Fruit fly (Drosophila melanogaster) whole organism, adult: ENCODE measurements around the gene Idh3b.

Experiments
- CG11617 ChIP-seq: fragments of 200-800 bp; sonication (Bioruptor generic); optimal IDR thresholded peaks from 2 replicates; lab custom pipeline; 2017; ENCODE audit warnings: mild to moderate bottlenecking, missing biosample characterization, missing genetic modification reagents, missing genetic modification characterization
- CG12768 ChIP-seq: fragments of 200-800 bp; sonication (Bioruptor generic); optimal IDR thresholded peaks from 2 replicates; lab custom pipeline; 2017; ENCODE audit warnings: missing biosample characterization, missing genetic modification characterization, mild to moderate bottlenecking, moderate library complexity, missing genetic modification reagents
- CG14711 ChIP-seq: fragments of 200-800 bp; sonication (Bioruptor generic); optimal IDR thresholded peaks from 2 replicates; lab custom pipeline; 2018; ENCODE audit warnings: missing biosample characterization, mild to moderate bottlenecking, missing genetic modification characterization, moderate library complexity
- CG1620 ChIP-seq: fragments of 200-800 bp; sonication (Bioruptor generic); optimal IDR thresholded peaks from 2 replicates; lab custom pipeline; 2016; ENCODE audit warnings: missing biosample characterization, missing genetic modification characterization
- CG33017 ChIP-seq: fragments of 200-800 bp; sonication (Bioruptor generic); optimal IDR thresholded peaks from 2 replicates; lab custom pipeline; 2018; ENCODE audit warnings: missing biosample characterization, mild to moderate bottlenecking, missing genetic modification characterization, moderate library complexity
- CG5204 ChIP-seq: fragments of 200-800 bp; sonication (Bioruptor generic); optimal IDR thresholded peaks from 2 replicates; lab custom pipeline; 2016; ENCODE audit warnings: missing biosample characterization, missing genetic modification characterization
- CG7045 ChIP-seq: fragments of 200-800 bp; sonication (Bioruptor generic); optimal IDR thresholded peaks from 2 replicates; lab custom pipeline; 2017; ENCODE audit warnings: missing biosample characterization, mild to moderate bottlenecking, missing genetic modification characterization
- CG7101 ChIP-seq: fragments of 200-800 bp; sonication (Bioruptor generic); optimal IDR thresholded peaks from 2 replicates; lab custom pipeline; 2018; ENCODE audit warnings: missing biosample characterization, mild to moderate bottlenecking, missing genetic modification characterization, moderate library complexity
- Clk ChIP-seq: fragments of 200-800 bp; sonication (Bioruptor generic); optimal IDR thresholded peaks from 2 replicates; lab custom pipeline; 2017; ENCODE audit warnings: missing biosample characterization, missing genetic modification characterization
- Crg-1 ChIP-seq: fragments of 200-800 bp; sonication (Bioruptor generic); optimal IDR thresholded peaks from 2 replicates; lab custom pipeline; 2016; ENCODE audit warnings: missing biosample characterization, missing genetic modification characterization
- Hr96 ChIP-seq: fragments of 200-800 bp; sonication (Bioruptor generic); optimal IDR thresholded peaks from 2 replicates; lab custom pipeline; 2016; ENCODE audit warnings: missing biosample characterization, missing genetic modification characterization
- Mnt ChIP-seq: fragments of 200-800 bp; sonication (Bioruptor generic); optimal IDR thresholded peaks from 2 replicates; lab custom pipeline; 2016; ENCODE audit warnings: missing biosample characterization, mild to moderate bottlenecking, missing genetic modification characterization
- bab1 ChIP-seq: fragments of 200-800 bp; sonication (Bioruptor generic); optimal IDR thresholded peaks from 3 replicates; lab custom pipeline; 2019; ENCODE audit warnings: missing biosample characterization, mild to moderate bottlenecking, missing genetic modification characterization, moderate library complexity
- cic ChIP-seq: fragments of 200-800 bp; sonication (Bioruptor generic); optimal IDR thresholded peaks from 2 replicates; lab custom pipeline; 2017; ENCODE audit warnings: missing biosample characterization, mild to moderate bottlenecking, missing genetic modification characterization, moderate library complexity
- cnc ChIP-seq, 2 experiments: fragments of >200 bp; optimal IDR thresholded peaks; 2 replicates each; lab custom pipeline; 2017
- kay ChIP-seq: fragments of 200-800 bp; sonication (Bioruptor generic); peaks from one replicate; lab custom pipeline; 2016; ENCODE audit warnings: missing biosample characterization, missing genetic modification characterization, borderline replicate concordance
- ovo ChIP-seq: fragments of 200-800 bp; sonication (Bioruptor generic); optimal IDR thresholded peaks from 2 replicates; lab custom pipeline; 2016; ENCODE audit warnings: missing biosample characterization, missing genetic modification characterization
- pad ChIP-seq: fragments of 200-800 bp; sonication (Bioruptor generic); optimal IDR thresholded peaks from 3 replicates; lab custom pipeline; 2017; ENCODE audit warnings: missing biosample characterization, missing genetic modification characterization, mild to moderate bottlenecking, moderate library complexity, missing genetic modification reagents
- tj ChIP-seq: fragments of 200-800 bp; sonication (Bioruptor generic); optimal IDR thresholded peaks from 3 replicates; lab custom pipeline; 2017; ENCODE audit warnings: missing biosample characterization, mild to moderate bottlenecking, missing genetic modification characterization, moderate library complexity
- toe ChIP-seq: fragments of 200-800 bp; sonication (Bioruptor generic); optimal IDR thresholded peaks from 2 replicates; lab custom pipeline; 2016; ENCODE audit warnings: missing biosample characterization, missing genetic modification characterization

The Idh3b gene

dm6 chr3R:22031738-22032137 is 12.6 kb upstream of the Idh3b start, which contains the start of gene CG13409:
CG13409 (minus strand) TSS chr3R:22031900.
- TF ChIP-seq bab1 (GFP tag; lab: Kevin White, UChicago) (no peak), cnc (optimal IDR thresholded peaks at IDR 0.05; lab: Kevin White, UChicago) (no peak)

- no peak for TF ChIP-seq CG14711
- no peak for TF ChIP-seq Clk
- TF ChIP-seq pad = no peak
- no peak for TF ChIP-seq CG5204 (GFP tag; lab: Kevin White, UChicago)
- no peak for TF ChIP-seq cnc (optimal IDR thresholded peaks at IDR 0.05; lab: Kevin White, UChicago)
- no peak for TF ChIP-seq bab1 (GFP tag; lab: Kevin White, UChicago)
- no peak for TF ChIP-seq Crg-1 (GFP tag; lab: Kevin White, UChicago)
- TF ChIP-seq Hr96 = no peak
- TF ChIP-seq CG7101 (tag; lab: Kevin White, UChicago) = no peak
- TF ChIP-seq CG1620 = no peak
- no peak for TF ChIP-seq cic (GFP tag; lab: Kevin White, UChicago)
- no peak for TF ChIP-seq ovo (GFP tag; lab: Kevin White, UChicago)
- TF ChIP-seq CG7045 (GFP tag; lab: Kevin White, UChicago) = no peak
- TF ChIP-seq kay (GFP tag; lab: Kevin White, UChicago) = no peak
Measured at dm6 chr3R:22027743-22028099, 8.5 kb upstream of the Idh3b start.

- peak; percentile 57 for TF ChIP-seq Clk
- peak; percentile 91 for TF ChIP-seq CG7101 (tag; lab: Kevin White, UChicago)
- peak; percentile 47 for TF ChIP-seq cic (GFP tag; lab: Kevin White, UChicago)
- no peak for TF ChIP-seq Hr96
- peak; percentile 84 for TF ChIP-seq bab1 (GFP tag; lab: Kevin White, UChicago)
- TF ChIP-seq CG1620 = peak; percentile 88
- no peak for TF ChIP-seq kay (GFP tag; lab: Kevin White, UChicago)
- no peak for TF ChIP-seq CG5204 (GFP tag; lab: Kevin White, UChicago)
- peak; percentile 84 for TF ChIP-seq CG7045 (GFP tag; lab: Kevin White, UChicago)
- peak; percentile 63 for TF ChIP-seq tj (GFP tag; lab: Kevin White, UChicago)
- peak; percentile 94 for TF ChIP-seq CG11617 (GFP tag; lab: Kevin White, UChicago)
- no peak for TF ChIP-seq cnc (optimal IDR thresholded peaks at IDR 0.05; lab: Kevin White, UChicago)
- peak; percentile 82 for TF ChIP-seq Mnt (GFP tag; lab: Kevin White, UChicago)
- TF ChIP-seq Crg-1 (GFP tag; lab: Kevin White, UChicago) = peak; percentile 91
- TF ChIP-seq toe (GFP tag; lab: Kevin White, UChicago) = no peak
- TF ChIP-seq CG33017 (tag; lab: Kevin White, UChicago) = peak; percentile 81
- peak; percentile 93 for TF ChIP-seq CG14711
- peak; percentile 93 for TF ChIP-seq CG12768 (GFP tag; lab: Kevin White, UChicago)
- peak; percentile 69 for TF ChIP-seq ovo (GFP tag; lab: Kevin White, UChicago)
- peak; percentile 84 for TF ChIP-seq pad
Measured at dm6 chr3R:22026922-22027742, 8.0 kb upstream of the Idh3b start, which contains the start of the genes Cchl and ND-42. Cchl (minus strand) TSS chr3R:22027480. ND-42 (plus strand) TSS chr3R:22027709.

dm6 chr3R:22025320-22025719 is 6.1 kb upstream of the Idh3b start, which contains the start of gene CG6028:
CG6028 (minus strand) TSS chr3R:22025506.
- TF ChIP-seq cnc (optimal IDR thresholded peaks at IDR 0.05; lab: Kevin White, UChicago) (no peak), CG7101 (tag; lab: Kevin White, UChicago) (peak; percentile 38), ovo (GFP tag; lab: Kevin White, UChicago) (peak; percentile 9), CG5204 (GFP tag; lab: Kevin White, UChicago) (no peak), CG11617 (GFP tag; lab: Kevin White, UChicago) (no peak), tj (GFP tag; lab: Kevin White, UChicago) (no peak), CG7045 (GFP tag; lab: Kevin White, UChicago) (no peak), cic (GFP tag; lab: Kevin White, UChicago) (peak; percentile 11), CG14711 (peak; percentile 12), toe (GFP tag; lab: Kevin White, UChicago) (peak; percentile 34), bab1 (GFP tag; lab: Kevin White, UChicago) (peak; percentile 58), Crg-1 (GFP tag; lab: Kevin White, UChicago) (peak; percentile 27), CG1620 (peak; percentile 47), Mnt (GFP tag; lab: Kevin White, UChicago) (peak; percentile 53), Clk (no peak), pad (peak; percentile 45), CG12768 (GFP tag; lab: Kevin White, UChicago) (peak; percentile 64), Hr96 (peak; percentile 50), kay (GFP tag; lab: Kevin White, UChicago) (no peak), CG33017 (tag; lab: Kevin White, UChicago) (peak; percentile 47)

- TF ChIP-seq CG5204 (GFP tag; lab: Kevin White, UChicago) = no peak
- TF ChIP-seq cic (GFP tag; lab: Kevin White, UChicago) = no peak
- TF ChIP-seq Mnt (GFP tag; lab: Kevin White, UChicago) = peak; percentile 21
- peak; percentile 28 for TF ChIP-seq CG12768 (GFP tag; lab: Kevin White, UChicago)
- TF ChIP-seq Clk = no peak
- peak; percentile 48 for TF ChIP-seq pad
- TF ChIP-seq CG1620 = peak; percentile 28
- peak; percentile 13 for TF ChIP-seq tj (GFP tag; lab: Kevin White, UChicago)
- peak; percentile 70 for TF ChIP-seq CG11617 (GFP tag; lab: Kevin White, UChicago)
- peak; percentile 29 for TF ChIP-seq CG7101 (tag; lab: Kevin White, UChicago)
- peak; percentile 9 for TF ChIP-seq Crg-1 (GFP tag; lab: Kevin White, UChicago)
- peak; percentile 20 for TF ChIP-seq CG33017 (tag; lab: Kevin White, UChicago)
- TF ChIP-seq CG7045 (GFP tag; lab: Kevin White, UChicago) = peak; percentile 41
- TF ChIP-seq CG14711 = no peak
- peak; percentile 70 for TF ChIP-seq Hr96
Measured at dm6 chr3R:22023041-22023626, 4.0 kb upstream of the Idh3b start, which contains the start of the genes Mitofilin and mRpL35. Mitofilin (minus strand) TSS chr3R:22023335. mRpL35 (plus strand) TSS chr3R:22023527.
